Fruit fly (Drosophila melanogaster) whole organism: ENCODE measurements around the gene TkR86C.

Experiments
- CG8478 ChIP-seq: fragments of >200 bp; optimal IDR thresholded peaks from 2 replicates; lab custom pipeline; 2018; ENCODE audit warnings: inconsistent platforms
- Dll ChIP-seq: fragments of >200 bp; optimal IDR thresholded peaks from 2 replicates; lab custom pipeline; 2017
- EcR ChIP-seq, 2 experiments: fragments of >200 bp; optimal IDR thresholded peaks; 2 replicates each; lab custom pipeline; 2017; ENCODE audit warnings: missing biosample characterization in 2 of 2, missing genetic modification characterization in 2 of 2, missing genetic modification reagents in 2 of 2
- pan ChIP-seq: fragments of >200 bp; optimal IDR thresholded peaks from 2 replicates; lab custom pipeline; 2017
- psq ChIP-seq: fragments of >200 bp; optimal IDR thresholded peaks from 2 replicates; lab custom pipeline; 2017
- usp ChIP-seq: fragments of >200 bp; optimal IDR thresholded peaks from 2 replicates; lab custom pipeline; 2017; ENCODE audit warnings: missing biosample characterization, missing genetic modification characterization, mixed read lengths

Gene TkR86C

DNA sequence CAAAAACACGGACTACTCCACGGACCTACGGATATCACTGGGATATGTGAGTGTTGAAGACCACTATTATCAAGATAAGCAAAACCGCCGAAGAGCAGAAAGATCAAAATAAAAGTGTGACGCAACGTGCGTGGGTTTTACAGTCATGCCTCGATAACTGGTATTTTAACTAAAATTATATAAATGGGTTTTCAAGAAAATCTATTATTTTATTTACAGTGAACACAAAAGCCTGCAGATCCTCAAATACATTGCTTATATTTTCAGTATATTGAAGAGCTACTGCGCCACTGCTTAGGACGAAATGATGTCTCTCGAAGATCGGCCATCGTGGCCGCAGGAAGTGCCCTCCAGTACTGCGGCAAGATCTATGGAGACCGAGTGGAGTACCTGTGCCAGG, 11.0 kb upstream of the TkR86C start:
- TF ChIP-seq Dll (lab: Kevin White, UChicago), result no peak
- no peak for TF ChIP-seq EcR (GFP tag; optimal IDR thresholded peaks at IDR 0.05; lab: Kevin White, UChicago)
- TF ChIP-seq CG8478 (lab: Kevin White, UChicago), result no peak
- no peak for TF ChIP-seq pan (lab: Kevin White, UChicago)
- TF ChIP-seq psq (lab: Kevin White, UChicago), result no peak
- no peak for TF ChIP-seq usp (GFP tag; lab: Kevin White, UChicago)

DNA sequence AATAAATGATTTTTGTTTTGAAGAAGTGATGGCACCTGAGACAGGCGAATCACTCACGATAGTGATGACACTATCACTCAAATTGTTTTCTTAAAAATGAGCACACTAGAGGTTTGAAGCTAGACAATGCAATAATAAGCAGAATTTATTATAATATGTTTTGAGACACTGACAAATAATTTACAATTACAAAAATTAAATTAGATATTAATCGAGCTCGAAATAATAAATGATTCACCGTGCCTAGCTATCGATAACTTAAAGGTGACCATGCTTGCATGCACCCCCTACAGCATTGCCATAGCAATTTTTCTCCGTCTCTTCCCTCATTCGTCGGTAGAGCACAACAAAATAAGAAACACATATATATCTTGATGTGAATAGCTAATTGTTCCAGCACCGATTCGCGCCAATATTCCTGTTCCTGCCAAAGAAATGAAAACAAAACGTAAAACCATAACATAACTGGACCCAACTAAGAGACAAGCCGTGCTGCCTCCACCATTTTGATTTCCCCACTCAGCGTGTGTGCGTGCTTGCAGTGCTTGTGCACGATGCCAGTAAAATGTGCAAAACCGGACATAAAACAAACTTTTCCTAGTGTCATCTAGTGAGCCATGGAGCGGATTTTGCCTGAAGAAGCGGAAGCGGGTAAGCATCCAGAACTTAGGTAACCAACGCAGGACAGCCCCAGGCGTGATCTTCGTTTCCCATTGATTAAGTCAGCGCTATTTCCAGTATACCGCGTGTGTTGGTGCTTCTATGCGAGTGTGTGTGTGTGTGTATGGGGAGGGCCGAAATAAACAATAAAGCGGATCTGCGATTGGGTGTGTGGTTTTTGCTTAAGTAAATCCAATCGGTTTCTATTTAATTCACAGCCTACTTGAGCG, 10.2 kb upstream of the TkR86C start, which contains the start of the genes MED7 and Cap-H2:
Gene MED7 (minus strand): TSS at position 67 of the 890 bp plus-strand sequence.
Gene Cap-H2 (plus strand): TSS at position 345 of the 890 bp plus-strand sequence.
- TF ChIP-seq usp (GFP tag; lab: Kevin White, UChicago) (no peak), psq (lab: Kevin White, UChicago) (peak; percentile 6)

dm6 chr3R:10759348-10759847, 8.4 kb upstream of the TkR86C start, which contains the start of gene CG31272:
Gene CG31272 (minus strand): TSS chr3R:10759398.
- TF ChIP-seq EcR (GFP tag; optimal IDR thresholded peaks at IDR 0.05; lab: Kevin White, UChicago) (no peak), pan (lab: Kevin White, UChicago) (no peak), CG8478 (lab: Kevin White, UChicago) (no peak), psq (lab: Kevin White, UChicago) (no peak), usp (GFP tag; lab: Kevin White, UChicago) (no peak), Dll (lab: Kevin White, UChicago) (no peak)

DNA sequence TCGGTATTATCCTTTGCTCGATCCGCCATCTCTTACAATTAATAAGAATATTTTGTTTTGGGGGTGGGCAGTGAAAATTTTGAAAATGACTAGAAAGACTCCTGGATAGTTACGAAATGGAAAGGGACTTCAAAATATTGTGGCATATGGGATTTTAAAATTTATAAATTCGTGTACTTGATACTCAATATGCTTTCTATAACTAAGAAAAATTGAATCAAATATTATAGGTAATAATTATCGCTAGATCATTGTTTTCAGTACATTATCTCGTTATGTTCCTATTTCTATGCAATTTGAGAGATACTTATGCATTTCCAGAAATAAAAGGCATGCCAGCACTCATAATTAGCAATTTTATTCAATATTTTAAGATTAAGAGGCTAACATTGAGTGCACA, 4.5 kb upstream of the TkR86C start, which contains the start of gene CG14691:
Gene CG14691 (minus strand): TSS at position 101 of the 400 bp plus-strand sequence.
- no peak for TF ChIP-seq usp (GFP tag; lab: Kevin White, UChicago)
- no peak for TF ChIP-seq Dll (lab: Kevin White, UChicago)
- no peak for TF ChIP-seq pan (lab: Kevin White, UChicago)
- TF ChIP-seq EcR (GFP tag; optimal IDR thresholded peaks at IDR 0.05; lab: Kevin White, UChicago), result no peak
- TF ChIP-seq CG8478 (lab: Kevin White, UChicago), result no peak
- TF ChIP-seq psq (lab: Kevin White, UChicago), result no peak

DNA sequence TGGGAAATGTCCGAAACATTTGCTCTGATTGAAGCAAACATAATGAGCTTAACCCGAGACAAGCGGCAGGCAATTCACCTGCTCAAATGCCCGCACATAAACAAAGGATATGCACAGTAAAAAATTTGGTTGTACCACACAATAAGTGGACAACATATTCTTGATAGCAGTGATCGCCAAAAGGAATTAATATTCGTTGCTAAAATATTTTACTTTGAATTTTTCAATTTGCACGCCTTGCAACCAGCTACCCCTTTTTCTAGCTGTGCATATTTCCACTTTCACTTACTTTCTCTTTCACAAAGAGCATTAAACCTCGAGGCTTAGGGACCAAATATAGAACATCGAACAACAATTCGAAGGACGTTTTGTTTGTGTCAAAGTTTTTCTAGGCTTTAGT, 3.4 kb downstream of the TkR86C start:
- TF ChIP-seq EcR (GFP tag; optimal IDR thresholded peaks at IDR 0.05; lab: Kevin White, UChicago) (no peak), usp (GFP tag; lab: Kevin White, UChicago) (no peak), Dll (lab: Kevin White, UChicago) (no peak), psq (lab: Kevin White, UChicago) (no peak), CG8478 (lab: Kevin White, UChicago) (no peak), pan (lab: Kevin White, UChicago) (no peak)

dm6 chr3R:10735857-10736256, 15.2 kb downstream of the TkR86C start, which contains the start of gene tomboy20:
Gene tomboy20 (minus strand): TSS chr3R:10735957.
- TF ChIP-seq CG8478 (lab: Kevin White, UChicago), result no peak
- no peak for TF ChIP-seq psq (lab: Kevin White, UChicago)
- TF ChIP-seq pan (lab: Kevin White, UChicago), result no peak
- no peak for TF ChIP-seq usp (GFP tag; lab: Kevin White, UChicago)
- TF ChIP-seq EcR (GFP tag; optimal IDR thresholded peaks at IDR 0.05; lab: Kevin White, UChicago), result no peak
- TF ChIP-seq Dll (lab: Kevin White, UChicago), result no peak

dm6 chr3R:10726714-10727113, 24.3 kb downstream of the TkR86C start:
- TF ChIP-seq usp (GFP tag; lab: Kevin White, UChicago) (no peak), EcR (GFP tag; optimal IDR thresholded peaks at IDR 0.05; lab: Kevin White, UChicago) (no peak), psq (lab: Kevin White, UChicago) (no peak), pan (lab: Kevin White, UChicago) (no peak), CG8478 (lab: Kevin White, UChicago) (no peak)

DNA sequence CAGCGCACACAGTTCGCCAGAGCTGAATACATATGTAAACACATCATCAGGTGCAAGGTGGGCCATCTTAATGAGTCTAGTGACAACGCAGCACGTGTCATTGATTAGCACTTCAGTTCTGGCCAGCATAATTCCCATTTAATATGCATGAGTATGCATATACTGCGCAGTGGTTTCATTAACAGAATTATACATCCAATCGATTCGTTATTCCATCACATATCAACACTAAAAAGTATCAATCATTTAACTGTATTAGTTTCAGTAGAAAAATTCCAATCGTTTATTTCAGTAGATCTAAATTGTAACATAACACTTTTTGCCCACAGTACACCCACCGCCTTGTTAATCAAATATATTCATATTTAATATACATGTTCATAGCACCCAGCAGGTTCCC, 36.5 kb downstream of the TkR86C start, which contains the start of gene CG4073:
Gene CG4073 (plus strand): TSS at position 301 of the 400 bp plus-strand sequence.
- TF ChIP-seq psq (lab: Kevin White, UChicago) (no peak), pan (lab: Kevin White, UChicago) (no peak), EcR (GFP tag; optimal IDR thresholded peaks at IDR 0.05; lab: Kevin White, UChicago) (no peak), usp (GFP tag; lab: Kevin White, UChicago) (no peak), CG8478 (lab: Kevin White, UChicago) (no peak), Dll (lab: Kevin White, UChicago) (no peak)

dm6 chr3R:10711148-10711547, 39.9 kb downstream of the TkR86C start, which contains the start of gene CG14689:
Gene CG14689 (minus strand): TSS chr3R:10711248.
- TF ChIP-seq psq (lab: Kevin White, UChicago), result no peak
- no peak for TF ChIP-seq pan (lab: Kevin White, UChicago)
- TF ChIP-seq Dll (lab: Kevin White, UChicago), result no peak
- TF ChIP-seq usp (GFP tag; lab: Kevin White, UChicago), result no peak
- no peak for TF ChIP-seq EcR (GFP tag; optimal IDR thresholded peaks at IDR 0.05; lab: Kevin White, UChicago)
- no peak for TF ChIP-seq CG8478 (lab: Kevin White, UChicago)

- TF ChIP-seq Dll (lab: Kevin White, UChicago) (no peak), EcR (GFP tag; optimal IDR thresholded peaks at IDR 0.05; lab: Kevin White, UChicago) (no peak), pan (lab: Kevin White, UChicago) (no peak), usp (GFP tag; lab: Kevin White, UChicago) (no peak), CG8478 (lab: Kevin White, UChicago) (no peak), psq (lab: Kevin White, UChicago) (no peak)
Measured at dm6 chr3R:10709264-10709663, 41.8 kb downstream of the TkR86C start, which contains the start of gene CG31373. Gene CG31373 (minus strand): TSS chr3R:10709364.

DNA sequence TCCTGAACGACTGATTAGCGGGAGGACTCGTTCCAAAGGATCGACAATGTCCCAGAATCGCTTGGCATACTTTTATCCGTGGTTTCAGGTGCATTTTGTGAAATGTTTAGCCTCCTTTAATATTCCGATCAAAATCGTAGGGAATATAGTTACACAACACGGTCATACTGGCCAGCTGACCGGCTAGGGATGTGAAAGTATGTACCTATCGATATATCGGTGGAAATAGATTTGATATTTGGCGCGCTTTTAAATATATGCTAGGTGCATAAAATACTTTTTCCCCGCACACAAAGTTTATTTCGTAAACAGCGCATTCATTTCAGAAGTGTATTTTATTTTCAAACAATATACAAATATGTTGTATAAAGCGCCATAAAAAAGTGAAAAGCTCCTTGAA, 42.9 kb downstream of the TkR86C start, which contains the start of gene CG31278:
Gene CG31278 (minus strand): TSS at position 172 of the 400 bp plus-strand sequence.
- no peak for TF ChIP-seq usp (GFP tag; lab: Kevin White, UChicago)
- TF ChIP-seq EcR (GFP tag; optimal IDR thresholded peaks at IDR 0.05; lab: Kevin White, UChicago), result no peak
- TF ChIP-seq CG8478 (lab: Kevin White, UChicago), result no peak
- TF ChIP-seq pan (lab: Kevin White, UChicago), result no peak
- no peak for TF ChIP-seq Dll (lab: Kevin White, UChicago)
